Worm (Caenorhabditis elegans) whole organism, L4 larva: ENCODE measurements around the gene C08G9.2.

ENCODE experiments used
- daf-16 ChIP-seq, 3 experiments: sonication (generic microtip); optimal IDR thresholded peaks; 2 replicates each; lab custom pipeline; 2016 to 2017; ENCODE audit warnings: missing genetic modification characterization in 3 of 3, missing genetic modification reagents in 3 of 3, mild to moderate bottlenecking in 2 of 3, missing compliant biosample characterization in 2 of 3, missing biosample characterization in 1 of 3, moderate library complexity in 1 of 3
- lim-7 ChIP-seq: fragments of 200-800 bp; sonication (Bioruptor generic); IDR thresholded peaks from 2 replicates; pipeline ENCODE4 v1.3.6; 2022; ENCODE audit warnings: missing genetic modification characterization, missing compliant biosample characterization

DNA sequence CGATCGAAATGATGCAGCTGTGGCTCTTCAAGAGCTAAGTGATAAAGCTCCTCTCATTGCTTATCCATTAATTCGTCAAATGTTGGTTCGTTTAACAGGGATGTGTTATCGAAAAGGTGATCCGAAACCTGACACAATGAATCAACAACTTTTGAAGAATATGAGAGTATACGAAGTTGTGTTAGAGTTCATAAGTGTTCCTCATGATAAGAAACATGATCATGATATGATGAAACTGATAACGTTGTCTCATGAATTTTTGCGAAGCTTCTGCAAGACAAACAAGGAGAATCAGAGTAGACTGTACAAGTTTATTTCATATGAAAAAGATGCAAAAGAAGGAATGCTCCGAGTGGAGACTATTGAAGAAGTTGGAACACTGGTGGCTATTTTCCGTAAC is 16.6 kb upstream of the C08G9.2 start:
- TF ChIP-seq daf-16 (GFP tag; optimal IDR thresholded peaks at IDR 0.05; lab: Kevin White, UChicago) (no peak), daf-16 (tag; optimal IDR thresholded peaks at IDR 0.05; lab: Kevin White, UChicago) (peak; percentile 76), lim-7 (GFP tag; lab: Robert Waterston, UW) (no peak)
